Worm (Caenorhabditis elegans): ENCODE data around the gene F15H10.8.
A peak's percentile ranks its signal among the peaks of the same experiment; 100 is the strongest.

The F15H10.8 gene

DNA sequence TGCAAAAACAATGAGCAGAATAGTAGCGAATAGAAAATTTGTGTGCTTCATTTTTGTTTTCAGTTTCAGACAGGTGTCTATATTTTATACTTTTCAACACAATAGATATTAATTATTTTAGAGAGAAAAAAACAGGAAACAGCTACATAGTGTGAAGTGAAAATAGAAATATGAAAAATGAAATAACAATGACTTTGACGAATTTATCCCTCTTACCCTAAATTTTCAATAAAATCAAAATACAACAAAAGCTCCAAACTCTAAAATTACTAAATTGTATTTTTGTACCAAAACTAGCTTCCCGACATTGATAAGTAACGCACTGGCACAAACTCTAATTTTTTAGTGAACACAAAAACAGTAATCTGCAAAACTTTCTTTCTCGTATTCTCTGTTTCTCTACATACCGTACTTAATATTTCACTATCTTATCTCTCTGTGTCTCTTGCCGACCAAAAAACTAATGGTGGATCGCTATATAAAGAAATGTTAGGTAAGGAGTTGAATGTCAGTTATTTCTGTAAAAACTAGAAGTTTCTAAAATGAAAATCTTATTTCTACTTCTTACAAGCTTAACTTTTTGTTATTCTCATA is 7.4 kb downstream of the F15H10.8 start, which contains the start of the genes col-151 and ugt-1:
TSS of gene col-151 (minus strand) at position 51 of the 594 bp plus-strand sequence.
TSS of gene ugt-1 (plus strand) at position 491 of the 594 bp plus-strand sequence.
- peak; percentile 25 for TF ChIP-seq fos-1 (tag; optimal IDR thresholded peaks at IDR 0.05)
- TF ChIP-seq lin-13 (GFP tag; optimal IDR thresholded peaks at IDR 0.05), result no peak

DNA sequence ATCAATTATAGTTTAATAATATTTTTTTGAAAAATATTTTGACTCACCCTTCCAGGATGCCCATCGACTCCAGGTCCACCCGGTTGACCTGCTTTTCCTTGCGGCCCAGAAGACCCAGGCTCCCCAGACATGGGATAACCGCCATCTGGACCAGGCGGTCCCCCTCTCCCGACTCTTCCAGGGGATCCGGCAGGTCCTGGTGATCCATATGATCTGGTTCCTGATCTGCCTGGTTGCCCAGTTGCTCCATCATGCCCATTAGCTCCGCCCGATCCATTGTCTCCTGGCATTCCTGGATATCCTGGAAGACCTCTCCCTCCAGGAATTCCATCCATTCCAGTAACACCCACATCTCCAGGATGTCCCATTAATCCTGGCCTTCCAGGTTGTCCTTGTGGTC is 9.0 kb downstream of the F15H10.8 start:
- TF ChIP-seq C34F6.9 (tag; optimal IDR thresholded peaks at IDR 0.05) (no peak), Y55F3AM.14 (GFP tag; optimal IDR thresholded peaks at IDR 0.05) (peak; percentile 74)

DNA sequence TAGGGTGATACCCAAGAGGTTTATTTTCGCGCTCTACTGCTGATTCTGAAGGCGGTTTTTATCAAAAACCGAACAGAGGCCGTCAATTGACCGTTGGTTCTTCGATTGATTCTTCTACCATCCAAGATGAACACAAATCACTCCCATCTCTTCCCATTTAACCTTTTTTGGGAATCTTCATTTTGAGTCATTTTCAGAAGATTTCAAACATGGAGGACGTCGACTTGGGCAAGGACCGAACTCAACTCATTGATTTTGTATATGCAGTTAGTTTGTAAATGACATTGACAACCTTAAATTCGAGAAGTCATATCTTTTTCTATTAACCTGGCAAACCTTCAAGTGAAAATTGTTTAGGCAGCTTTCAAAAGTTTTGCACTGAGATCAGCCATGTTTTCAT is 14.4 kb downstream of the F15H10.8 start, which contains the start of gene AC3.5:
TSS of gene AC3.5 (plus strand) at position 210 of the 400 bp plus-strand sequence.
- TF ChIP-seq nhr-21 (tag; optimal IDR thresholded peaks at IDR 0.05), result peak; percentile 13
- TF ChIP-seq unc-39 (tag; optimal IDR thresholded peaks at IDR 0.05), result no peak
- TF ChIP-seq nhr-10 (tag; optimal IDR thresholded peaks at IDR 0.05), result no peak
- TF ChIP-seq ZK546.5 (tag; optimal IDR thresholded peaks at IDR 0.05), result no peak
- TF ChIP-seq fos-1 (tag; optimal IDR thresholded peaks at IDR 0.05), result peak; percentile 8

DNA sequence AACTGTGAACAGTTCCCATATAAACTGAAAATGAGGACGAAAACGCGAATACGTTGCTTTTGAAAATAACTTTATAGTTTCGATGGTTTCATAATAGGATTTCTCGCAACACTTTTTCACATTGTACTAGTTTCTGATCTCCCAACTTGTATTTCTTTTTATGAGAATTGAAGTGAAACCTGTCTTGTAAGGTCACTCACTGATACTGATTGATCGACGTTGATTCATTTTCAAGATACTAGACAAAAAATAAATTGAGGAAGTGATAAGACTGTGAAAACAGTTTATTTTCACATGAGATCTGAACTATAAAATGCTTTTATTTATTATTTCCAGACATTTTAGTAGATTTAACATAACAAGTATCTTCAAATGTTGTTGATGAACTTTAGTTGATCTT is 15.3 kb downstream of the F15H10.8 start:
- TF ChIP-seq ztf-4 (tag; optimal IDR thresholded peaks at IDR 0.05) (no peak), blmp-1 (tag; optimal IDR thresholded peaks at IDR 0.05; ENCODE audit: insufficient read depth) (no peak), nhr-12 (tag; optimal IDR thresholded peaks at IDR 0.05) (no peak), egl-27 (tag; optimal IDR thresholded peaks at IDR 0.05) (no peak), unc-55 (GFP tag; optimal IDR thresholded peaks at IDR 0.05) (no peak), sma-3 (GFP tag; optimal IDR thresholded peaks at IDR 0.05) (no peak), nhr-23 (tag; optimal IDR thresholded peaks at IDR 0.05) (no peak), fos-1 (tag; optimal IDR thresholded peaks at IDR 0.05) (no peak), lsy-2 (tag; optimal IDR thresholded peaks at IDR 0.05) (no peak), mab-5 (tag; optimal IDR thresholded peaks at IDR 0.05) (no peak), nhr-21 (tag; optimal IDR thresholded peaks at IDR 0.05) (no peak), dmd-4 (tag; optimal IDR thresholded peaks at IDR 0.05) (no peak), nhr-10 (tag; optimal IDR thresholded peaks at IDR 0.05) (no peak), nhr-11 (tag; optimal IDR thresholded peaks at IDR 0.05) (no peak), peb-1 (tag; optimal IDR thresholded peaks at IDR 0.05) (no peak), alr-1 (tag; optimal IDR thresholded peaks at IDR 0.05) (no peak), skn-1 (tag; optimal IDR thresholded peaks at IDR 0.05) (no peak), unc-62 (GFP tag; optimal IDR thresholded peaks at IDR 0.05) (no peak), aly-2 (tag; optimal IDR thresholded peaks at IDR 0.05) (no peak)

DNA sequence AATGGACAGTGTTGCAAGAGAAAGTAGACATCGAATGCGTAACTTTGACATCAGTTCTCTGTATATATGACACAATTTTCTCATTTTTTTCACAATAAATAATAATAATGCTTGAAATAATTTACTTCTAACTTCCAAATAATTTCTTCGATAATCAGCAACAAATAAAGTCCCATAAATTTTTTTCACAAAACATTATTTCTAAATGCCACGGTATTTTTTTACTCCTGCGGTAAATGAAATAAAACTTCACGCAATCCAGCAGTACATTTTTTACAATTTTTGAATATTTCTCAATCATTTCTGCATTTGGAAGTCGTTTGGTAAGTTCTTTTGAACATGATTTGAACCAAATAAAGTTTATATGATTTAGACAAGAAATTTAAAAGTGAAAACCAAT is 18.8 kb downstream of the F15H10.8 start, which contains the start of gene spe-10:
TSS of gene spe-10 (plus strand) at position 301 of the 400 bp plus-strand sequence.
- TF ChIP-seq nhr-12 (tag; optimal IDR thresholded peaks at IDR 0.05) (no peak), ama-1 (optimal IDR thresholded peaks at IDR 0.05) (no peak)

DNA sequence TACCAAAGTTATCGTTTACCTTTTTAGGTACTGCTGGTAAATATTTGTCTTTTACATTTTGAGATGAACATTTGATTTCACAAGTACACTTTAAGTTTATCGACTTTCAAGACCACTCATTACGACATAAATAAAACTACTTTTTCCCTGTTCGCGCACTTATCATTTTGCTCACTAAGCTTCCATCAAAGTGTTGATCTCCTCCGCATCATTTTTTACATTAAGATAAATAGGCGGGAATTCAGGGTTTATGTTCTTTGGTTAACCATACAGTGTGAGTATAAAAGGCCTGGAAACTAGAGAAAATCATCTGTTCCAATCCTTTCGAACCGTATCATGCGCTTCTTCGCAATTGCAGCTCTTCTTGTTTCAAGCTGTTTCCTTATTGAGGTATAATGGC is 20.6 kb downstream of the F15H10.8 start, which contains the start of gene pqn-2:
TSS of gene pqn-2 (plus strand) at position 301 of the 400 bp plus-strand sequence.
- TF ChIP-seq sma-9 (GFP tag; optimal IDR thresholded peaks at IDR 0.05) (no peak), sma-9 (tag; optimal IDR thresholded peaks at IDR 0.05) (no peak), elt-3 (tag; optimal IDR thresholded peaks at IDR 0.05) (no peak), ztf-11 (tag; optimal IDR thresholded peaks at IDR 0.05) (no peak), nhr-77 (tag; optimal IDR thresholded peaks at IDR 0.05) (no peak), nhr-21 (tag; optimal IDR thresholded peaks at IDR 0.05) (no peak), lin-13 (GFP tag; optimal IDR thresholded peaks at IDR 0.05) (no peak), C34F6.9 (tag; optimal IDR thresholded peaks at IDR 0.05) (no peak), nhr-23 (tag; optimal IDR thresholded peaks at IDR 0.05) (no peak), unc-62 (GFP tag; optimal IDR thresholded peaks at IDR 0.05) (no peak), unc-39 (tag; optimal IDR thresholded peaks at IDR 0.05) (no peak), R02D3.7 (tag; optimal IDR thresholded peaks at IDR 0.05) (no peak), lin-39 (tag; optimal IDR thresholded peaks at IDR 0.05) (no peak), nhr-237 (tag; optimal IDR thresholded peaks at IDR 0.05) (no peak), ztf-1 (GFP tag; conservative IDR thresholded peaks at IDR 0.05) (no peak), egl-27 (tag; optimal IDR thresholded peaks at IDR 0.05) (no peak), ceh-16 (tag; optimal IDR thresholded peaks at IDR 0.05) (no peak), skn-1 (tag; optimal IDR thresholded peaks at IDR 0.05) (no peak), gmeb-1 (tag; optimal IDR thresholded peaks at IDR 0.05) (no peak)
